Fruit fly (Drosophila melanogaster): ENCODE data around the gene CG32488.

DNA sequence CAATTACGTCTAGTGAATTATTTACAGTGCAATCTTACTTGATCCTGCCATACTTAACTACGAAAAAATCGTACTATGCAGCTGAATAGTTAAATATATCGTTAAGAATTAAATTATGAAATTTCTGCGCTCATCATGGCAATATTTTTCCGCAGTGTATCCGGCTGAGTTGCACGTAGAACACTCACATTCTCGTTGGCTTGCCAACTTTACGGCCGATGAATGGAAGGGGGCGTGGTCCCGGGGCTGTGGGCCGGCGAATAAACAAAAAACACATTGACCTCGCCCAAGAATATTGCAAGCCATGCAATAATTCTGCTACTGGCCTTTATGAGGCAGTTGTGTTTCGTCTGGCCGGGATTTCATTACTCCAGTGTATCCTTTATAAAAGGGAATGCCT, 28.1 kb downstream of the CG32488 start:
- TF ChIP-seq usp (GFP tag; optimal IDR thresholded peaks at IDR 0.05) = no peak
- no peak for TF ChIP-seq psq (optimal IDR thresholded peaks at IDR 0.05)
